Worm (Caenorhabditis elegans): ENCODE measurements around the gene nspa-8.

- no peak for TF ChIP-seq snpc-4 (GFP tag; optimal IDR thresholded peaks at IDR 0.05)
- no peak for TF ChIP-seq snpc-4 (tag; optimal IDR thresholded peaks at IDR 0.05)
- TF ChIP-seq mes-4 (tag; optimal IDR thresholded peaks at IDR 0.05) = no peak
- TF ChIP-seq ztf-6 (GFP tag; IDR thresholded peaks at IDR 0.05) = no peak
- TF ChIP-seq dpl-1 (GFP tag; optimal IDR thresholded peaks at IDR 0.05) = no peak
- TF ChIP-seq pha-4 (tag; optimal IDR thresholded peaks at IDR 0.05) = no peak
These were observed 27.4 kb upstream of the nspa-8 start for ce11 chrV:14854261-14854660.
